Fruit fly (Drosophila melanogaster) whole organism, adult: ENCODE measurements around the gene CG7518.

Source experiments
- CG11617 ChIP-seq: fragments of 200-800 bp; sonication (Bioruptor generic); optimal IDR thresholded peaks from 2 replicates; lab custom pipeline; 2017; ENCODE audit warnings: mild to moderate bottlenecking, missing biosample characterization, missing genetic modification reagents, missing genetic modification characterization
- CG12768 ChIP-seq: fragments of 200-800 bp; sonication (Bioruptor generic); optimal IDR thresholded peaks from 2 replicates; lab custom pipeline; 2017; ENCODE audit warnings: missing biosample characterization, missing genetic modification characterization, mild to moderate bottlenecking, moderate library complexity, missing genetic modification reagents
- CG14711 ChIP-seq: fragments of 200-800 bp; sonication (Bioruptor generic); optimal IDR thresholded peaks from 2 replicates; lab custom pipeline; 2018; ENCODE audit warnings: missing biosample characterization, mild to moderate bottlenecking, missing genetic modification characterization, moderate library complexity
- CG1620 ChIP-seq: fragments of 200-800 bp; sonication (Bioruptor generic); optimal IDR thresholded peaks from 2 replicates; lab custom pipeline; 2016; ENCODE audit warnings: missing biosample characterization, missing genetic modification characterization
- CG33017 ChIP-seq: fragments of 200-800 bp; sonication (Bioruptor generic); optimal IDR thresholded peaks from 2 replicates; lab custom pipeline; 2018; ENCODE audit warnings: missing biosample characterization, mild to moderate bottlenecking, missing genetic modification characterization, moderate library complexity
- CG5204 ChIP-seq: fragments of 200-800 bp; sonication (Bioruptor generic); optimal IDR thresholded peaks from 2 replicates; lab custom pipeline; 2016; ENCODE audit warnings: missing biosample characterization, missing genetic modification characterization
- CG7045 ChIP-seq: fragments of 200-800 bp; sonication (Bioruptor generic); optimal IDR thresholded peaks from 2 replicates; lab custom pipeline; 2017; ENCODE audit warnings: missing biosample characterization, mild to moderate bottlenecking, missing genetic modification characterization
- CG7101 ChIP-seq: fragments of 200-800 bp; sonication (Bioruptor generic); optimal IDR thresholded peaks from 2 replicates; lab custom pipeline; 2018; ENCODE audit warnings: missing biosample characterization, mild to moderate bottlenecking, missing genetic modification characterization, moderate library complexity
- Clk ChIP-seq: fragments of 200-800 bp; sonication (Bioruptor generic); optimal IDR thresholded peaks from 2 replicates; lab custom pipeline; 2017; ENCODE audit warnings: missing biosample characterization, missing genetic modification characterization
- Crg-1 ChIP-seq: fragments of 200-800 bp; sonication (Bioruptor generic); optimal IDR thresholded peaks from 2 replicates; lab custom pipeline; 2016; ENCODE audit warnings: missing biosample characterization, missing genetic modification characterization
- Hr96 ChIP-seq: fragments of 200-800 bp; sonication (Bioruptor generic); optimal IDR thresholded peaks from 2 replicates; lab custom pipeline; 2016; ENCODE audit warnings: missing biosample characterization, missing genetic modification characterization
- Mnt ChIP-seq: fragments of 200-800 bp; sonication (Bioruptor generic); optimal IDR thresholded peaks from 2 replicates; lab custom pipeline; 2016; ENCODE audit warnings: missing biosample characterization, mild to moderate bottlenecking, missing genetic modification characterization
- bab1 ChIP-seq: fragments of 200-800 bp; sonication (Bioruptor generic); optimal IDR thresholded peaks from 3 replicates; lab custom pipeline; 2019; ENCODE audit warnings: missing biosample characterization, mild to moderate bottlenecking, missing genetic modification characterization, moderate library complexity
- cic ChIP-seq: fragments of 200-800 bp; sonication (Bioruptor generic); optimal IDR thresholded peaks from 2 replicates; lab custom pipeline; 2017; ENCODE audit warnings: missing biosample characterization, mild to moderate bottlenecking, missing genetic modification characterization, moderate library complexity
- cnc ChIP-seq, 2 experiments: fragments of >200 bp; optimal IDR thresholded peaks; 2 replicates each; lab custom pipeline; 2017
- kay ChIP-seq: fragments of 200-800 bp; sonication (Bioruptor generic); peaks from one replicate; lab custom pipeline; 2016; ENCODE audit warnings: missing biosample characterization, missing genetic modification characterization, borderline replicate concordance
- ovo ChIP-seq: fragments of 200-800 bp; sonication (Bioruptor generic); optimal IDR thresholded peaks from 2 replicates; lab custom pipeline; 2016; ENCODE audit warnings: missing biosample characterization, missing genetic modification characterization
- pad ChIP-seq: fragments of 200-800 bp; sonication (Bioruptor generic); optimal IDR thresholded peaks from 3 replicates; lab custom pipeline; 2017; ENCODE audit warnings: missing biosample characterization, missing genetic modification characterization, mild to moderate bottlenecking, moderate library complexity, missing genetic modification reagents
- tj ChIP-seq: fragments of 200-800 bp; sonication (Bioruptor generic); optimal IDR thresholded peaks from 3 replicates; lab custom pipeline; 2017; ENCODE audit warnings: missing biosample characterization, mild to moderate bottlenecking, missing genetic modification characterization, moderate library complexity
- toe ChIP-seq: fragments of 200-800 bp; sonication (Bioruptor generic); optimal IDR thresholded peaks from 2 replicates; lab custom pipeline; 2016; ENCODE audit warnings: missing biosample characterization, missing genetic modification characterization

CG7518 gene

DNA sequence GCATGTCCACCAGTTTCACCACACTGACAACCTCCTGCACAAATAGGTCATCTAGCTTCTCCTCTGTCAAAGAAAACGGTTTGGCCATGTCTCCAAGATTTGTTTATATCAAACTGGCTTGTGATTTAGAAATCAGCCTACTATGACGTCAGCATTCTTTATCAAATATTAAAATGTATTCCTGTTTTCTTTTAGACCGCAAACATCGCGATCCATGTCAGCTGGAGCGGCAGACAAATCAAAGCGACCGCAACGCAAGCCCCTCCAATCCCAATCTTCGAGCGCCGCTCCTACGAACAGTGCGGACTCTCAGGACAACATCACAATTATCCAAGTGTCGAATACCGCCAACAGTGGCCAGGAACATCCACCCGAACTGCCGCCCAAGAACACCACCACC lies 9.5 kb upstream of the CG7518 start, which contains the start of gene CG14383:
CG14383 (minus strand) TSS at position 101 of the 400 bp plus-strand sequence.
- TF ChIP-seq cnc (optimal IDR thresholded peaks at IDR 0.05; lab: Kevin White, UChicago) = no peak
- no peak for TF ChIP-seq toe (GFP tag; lab: Kevin White, UChicago)
- no peak for TF ChIP-seq Crg-1 (GFP tag; lab: Kevin White, UChicago)
- no peak for TF ChIP-seq Mnt
- TF ChIP-seq bab1 = no peak
- no peak for TF ChIP-seq CG7045 (GFP tag; lab: Kevin White, UChicago)
- TF ChIP-seq cic (GFP tag; lab: Kevin White, UChicago) = no peak
- no peak for TF ChIP-seq kay (GFP tag; lab: Kevin White, UChicago)
- no peak for TF ChIP-seq Hr96 (GFP tag; lab: Kevin White, UChicago)
- no peak for TF ChIP-seq CG5204
- TF ChIP-seq Clk = no peak
- no peak for TF ChIP-seq CG14711 (tag; lab: Kevin White, UChicago)
- no peak for TF ChIP-seq CG11617 (GFP tag; lab: Kevin White, UChicago)
- no peak for TF ChIP-seq CG33017 (tag; lab: Kevin White, UChicago)
- no peak for TF ChIP-seq CG7101 (tag; lab: Kevin White, UChicago)
- TF ChIP-seq pad (GFP tag; lab: Kevin White, UChicago) = no peak
- TF ChIP-seq CG12768 (GFP tag; lab: Kevin White, UChicago) = no peak
- TF ChIP-seq ovo (GFP tag; lab: Kevin White, UChicago) = no peak
- TF ChIP-seq tj = no peak
- no peak for TF ChIP-seq CG1620 (GFP tag; lab: Kevin White, UChicago)

DNA sequence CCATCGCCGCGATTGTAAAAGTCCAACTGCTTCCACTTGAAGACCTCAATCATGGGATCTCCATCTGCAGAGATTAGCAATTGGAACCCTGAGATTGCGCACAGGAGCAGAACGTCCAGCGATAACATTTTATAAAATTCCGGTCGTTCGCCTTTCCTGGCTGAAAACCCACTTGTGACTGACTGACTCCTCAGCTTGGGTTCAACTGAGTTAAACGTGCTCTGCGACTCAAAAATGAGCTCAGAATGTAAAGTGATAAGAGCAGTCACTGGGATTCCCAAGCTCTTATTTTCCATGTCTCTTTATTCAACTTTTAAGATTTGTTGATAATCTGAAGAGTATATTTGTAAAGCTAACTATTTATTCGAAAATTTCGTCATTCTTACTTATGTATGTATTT lies 4.9 kb upstream of the CG7518 start, which contains the start of gene yellow-f:
yellow-f (minus strand) TSS at position 184 of the 400 bp plus-strand sequence.
- TF ChIP-seq Mnt = no peak
- no peak for TF ChIP-seq bab1
- no peak for TF ChIP-seq Clk
- no peak for TF ChIP-seq CG1620 (GFP tag; lab: Kevin White, UChicago)
- no peak for TF ChIP-seq cnc (optimal IDR thresholded peaks at IDR 0.05; lab: Kevin White, UChicago)
- TF ChIP-seq kay (GFP tag; lab: Kevin White, UChicago) = no peak
- no peak for TF ChIP-seq tj
- TF ChIP-seq Hr96 (GFP tag; lab: Kevin White, UChicago) = no peak
- no peak for TF ChIP-seq CG7045 (GFP tag; lab: Kevin White, UChicago)
- no peak for TF ChIP-seq Crg-1 (GFP tag; lab: Kevin White, UChicago)
- TF ChIP-seq ovo (GFP tag; lab: Kevin White, UChicago) = no peak
- TF ChIP-seq toe (GFP tag; lab: Kevin White, UChicago) = no peak
- TF ChIP-seq CG11617 (GFP tag; lab: Kevin White, UChicago) = no peak
- TF ChIP-seq CG5204 = no peak
- no peak for TF ChIP-seq pad (GFP tag; lab: Kevin White, UChicago)
- no peak for TF ChIP-seq CG7101 (tag; lab: Kevin White, UChicago)
- TF ChIP-seq CG14711 (tag; lab: Kevin White, UChicago) = no peak
- TF ChIP-seq CG33017 (tag; lab: Kevin White, UChicago) = no peak
- TF ChIP-seq cic (GFP tag; lab: Kevin White, UChicago) = no peak
- TF ChIP-seq CG12768 (GFP tag; lab: Kevin White, UChicago) = no peak

DNA sequence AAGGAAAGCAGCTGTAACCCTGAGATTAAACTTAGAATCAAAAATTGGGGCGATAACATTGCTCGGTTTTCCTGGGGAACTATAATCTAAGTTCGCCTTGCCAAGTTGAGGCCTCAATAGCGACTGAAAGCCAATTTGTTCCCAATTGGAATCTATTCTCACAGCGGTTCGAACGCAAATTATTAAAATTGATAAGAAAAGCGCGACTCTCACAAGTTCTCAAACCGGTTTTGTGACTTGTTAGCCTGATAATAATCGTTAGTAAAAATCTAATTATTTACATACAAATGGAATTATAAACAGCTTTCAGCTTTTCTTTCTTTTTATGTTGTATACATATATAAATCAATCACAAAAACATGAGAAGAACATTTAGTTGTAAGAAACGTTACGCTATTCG lies 2.8 kb upstream of the CG7518 start, which contains the start of gene yellow-f2:
yellow-f2 (minus strand) TSS at position 101 of the 400 bp plus-strand sequence.
- TF ChIP-seq CG7045 (GFP tag; lab: Kevin White, UChicago) = no peak
- no peak for TF ChIP-seq cnc (optimal IDR thresholded peaks at IDR 0.05; lab: Kevin White, UChicago)
- TF ChIP-seq CG5204 = no peak
- TF ChIP-seq bab1 = no peak
- TF ChIP-seq cic (GFP tag; lab: Kevin White, UChicago) = no peak

DNA sequence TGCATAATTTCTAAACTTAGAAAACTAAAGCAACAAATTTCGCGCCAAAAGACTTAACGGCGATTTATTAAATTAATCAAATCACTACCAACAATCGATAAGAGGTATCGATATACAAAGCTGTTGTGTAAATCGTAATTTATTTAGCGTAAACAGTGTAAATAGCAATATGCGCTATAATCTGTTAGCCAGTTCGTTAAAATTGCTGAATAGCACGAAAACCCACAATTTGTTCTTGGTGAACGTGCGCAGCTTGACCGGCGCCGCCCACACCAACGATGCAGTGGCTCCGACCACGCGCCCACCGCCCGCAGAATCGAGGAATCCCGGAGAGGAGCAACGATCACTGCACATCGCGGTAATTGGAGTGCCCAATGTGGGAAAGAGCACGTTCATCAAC lies 2.4 kb upstream of the CG7518 start, which contains the start of gene CG7488:
CG7488 (plus strand) TSS at position 99 of the 400 bp plus-strand sequence.
- TF ChIP-seq pad (GFP tag; lab: Kevin White, UChicago) (no peak), bab1 (peak; percentile 44)

DNA sequence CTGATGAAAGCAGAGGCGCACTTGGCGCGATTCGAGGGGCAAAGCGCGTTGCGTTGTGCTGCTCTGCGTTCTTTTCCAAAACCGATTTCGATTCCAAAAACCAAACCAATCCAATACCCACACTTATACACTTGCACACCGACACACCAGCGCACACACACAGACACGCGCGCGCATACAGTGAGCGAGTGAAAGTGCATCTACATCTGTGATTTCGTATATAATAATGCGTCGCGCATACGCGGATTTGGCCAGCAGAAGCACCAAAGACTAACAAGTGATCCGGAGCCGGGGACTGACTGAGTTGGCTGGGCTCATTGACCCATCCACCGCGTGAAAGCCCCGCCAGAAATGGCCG lies 324 bp downstream of the CG7518 start:
- no peak for TF ChIP-seq Crg-1 (GFP tag; lab: Kevin White, UChicago)
- TF ChIP-seq CG7101 (tag; lab: Kevin White, UChicago) = no peak
- TF ChIP-seq Hr96 (GFP tag; lab: Kevin White, UChicago) = no peak
- TF ChIP-seq CG11617 (GFP tag; lab: Kevin White, UChicago) = no peak
- no peak for TF ChIP-seq CG33017 (tag; lab: Kevin White, UChicago)
- TF ChIP-seq CG7045 (GFP tag; lab: Kevin White, UChicago) = no peak
- TF ChIP-seq toe (GFP tag; lab: Kevin White, UChicago) = no peak
- TF ChIP-seq bab1 = no peak

DNA sequence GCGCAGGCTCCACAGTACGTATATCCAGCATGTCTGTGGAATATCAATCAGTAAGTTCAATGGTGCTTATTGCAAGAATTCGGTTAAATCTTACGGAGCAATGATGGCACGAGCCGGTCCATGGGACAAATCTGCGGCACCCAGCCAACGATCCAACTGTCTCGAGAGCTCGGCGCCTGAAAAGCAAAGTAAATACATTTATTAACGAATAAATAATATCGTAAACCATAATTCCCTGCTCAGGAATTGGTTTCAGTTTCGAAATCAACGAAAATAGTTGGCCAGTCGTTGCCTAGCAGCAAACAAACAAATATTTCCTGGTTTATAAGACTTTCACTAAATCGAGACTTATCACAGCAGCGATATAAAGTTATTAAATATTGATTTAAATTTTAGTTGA lies 11.7 kb downstream of the CG7518 start, which contains the start of gene CG11656:
CG11656 (plus strand) TSS at position 301 of the 400 bp plus-strand sequence.
- TF ChIP-seq ovo (GFP tag; lab: Kevin White, UChicago) (no peak), Mnt (no peak), CG33017 (tag; lab: Kevin White, UChicago) (no peak), pad (GFP tag; lab: Kevin White, UChicago) (no peak), Crg-1 (GFP tag; lab: Kevin White, UChicago) (no peak)
